Fruit fly (Drosophila melanogaster): ENCODE data around the gene CG13088.

The CG13088 gene

DNA sequence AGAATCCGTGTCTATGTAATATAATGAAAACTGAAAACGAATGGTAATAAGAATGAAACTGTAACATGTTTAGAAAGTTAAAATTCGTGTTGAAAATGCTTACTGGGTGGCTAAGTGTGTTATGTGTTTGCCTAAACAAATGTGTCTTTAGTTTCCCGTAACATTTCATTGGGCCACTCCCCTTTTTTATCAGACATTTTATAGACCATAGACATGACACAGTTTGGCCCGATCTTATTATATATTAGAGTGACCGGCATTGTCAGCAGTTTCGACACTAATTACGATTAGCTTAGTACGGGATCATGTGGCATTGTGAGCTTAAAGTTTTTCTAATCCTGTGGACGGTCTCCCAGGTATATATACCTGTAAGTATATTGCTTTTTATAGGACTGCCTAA lies 11.7 kb upstream of the CG13088 start, which contains the start of gene CheA29a:
Gene CheA29a (plus strand): TSS at position 301 of the 400 bp plus-strand sequence.
- TF ChIP-seq GATAd (GFP tag; optimal IDR thresholded peaks at IDR 0.05) (no peak), Abd-B (GFP tag; optimal IDR thresholded peaks at IDR 0.05) (no peak), usp (GFP tag; optimal IDR thresholded peaks at IDR 0.05) (no peak), dmrt93B (GFP tag; optimal IDR thresholded peaks at IDR 0.05) (no peak), brk (GFP tag; optimal IDR thresholded peaks at IDR 0.05) (no peak), Myc (optimal IDR thresholded peaks at IDR 0.05) (no peak), Hr78 (GFP tag; optimal IDR thresholded peaks at IDR 0.05) (no peak), Mio (GFP tag; optimal IDR thresholded peaks at IDR 0.05) (no peak), Dfd (GFP tag; optimal IDR thresholded peaks at IDR 0.05) (no peak), sage (GFP tag; optimal IDR thresholded peaks at IDR 0.05) (no peak), dl (GFP tag; optimal IDR thresholded peaks at IDR 0.05; ENCODE audit: insufficient read depth in 1 of 2, partially characterized antibody in 2 of 2) (no peak), psq (GFP tag; optimal IDR thresholded peaks at IDR 0.05) (no peak), Rel (GFP tag; optimal IDR thresholded peaks at IDR 0.05) (no peak), Rel (tag; optimal IDR thresholded peaks at IDR 0.05) (no peak), OdsH (GFP tag; optimal IDR thresholded peaks at IDR 0.05) (no peak)

DNA sequence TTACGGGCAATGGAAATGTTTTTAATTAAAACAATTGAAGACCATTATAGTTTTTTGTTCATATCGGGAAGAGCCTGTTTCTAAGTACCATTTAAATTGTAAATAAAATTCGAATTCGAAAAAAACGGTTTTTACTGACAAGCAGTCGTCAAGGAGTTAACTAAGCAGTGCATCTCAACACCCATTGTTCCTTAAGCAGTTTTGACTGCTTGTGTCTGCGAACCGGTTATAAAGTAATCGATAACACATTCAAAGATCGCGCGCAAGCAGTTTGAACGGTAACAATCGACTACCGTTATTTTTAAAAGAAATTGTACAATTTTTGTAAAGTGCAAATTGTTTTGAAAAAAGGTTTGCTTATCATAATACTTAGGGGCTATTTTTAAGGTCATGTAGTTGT lies 10.8 kb upstream of the CG13088 start:
- TF ChIP-seq rgr (GFP tag; optimal IDR thresholded peaks at IDR 0.05) (no peak), Myc (optimal IDR thresholded peaks at IDR 0.05) (peak; percentile 74), N (GFP tag; optimal IDR thresholded peaks at IDR 0.05) (peak; percentile 83), usp (GFP tag; optimal IDR thresholded peaks at IDR 0.05) (no peak)

DNA sequence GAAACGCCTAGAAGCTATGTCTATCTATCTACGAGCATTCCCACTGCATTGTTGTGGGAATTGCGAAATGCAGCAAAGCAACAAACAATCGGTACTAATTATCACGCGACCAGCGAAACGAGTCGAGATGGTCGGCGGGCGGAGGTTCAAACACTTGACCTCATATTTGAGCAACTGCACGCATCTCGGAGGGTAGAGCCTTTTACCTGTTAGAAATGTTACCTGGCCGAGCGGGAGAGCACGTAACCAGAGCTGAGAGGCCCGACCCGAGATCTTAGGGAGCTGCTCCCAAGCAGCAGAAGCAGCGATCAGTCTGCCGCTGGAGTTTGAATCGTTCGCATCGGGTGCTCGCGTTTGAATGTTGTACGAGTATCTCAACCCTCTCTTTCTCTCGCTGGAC lies 10.4 kb upstream of the CG13088 start:
- TF ChIP-seq Vsx2 (GFP tag; optimal IDR thresholded peaks at IDR 0.05; ENCODE audit: partially characterized antibody): peak; percentile 29
- TF ChIP-seq Dif (GFP tag; optimal IDR thresholded peaks at IDR 0.05; ENCODE audit: partially characterized antibody): peak; percentile 73
- no peak for TF ChIP-seq lola (GFP tag; optimal IDR thresholded peaks at IDR 0.05)
- peak; percentile 37 for TF ChIP-seq Hr83 (GFP tag; optimal IDR thresholded peaks at IDR 0.05; ENCODE audit: poor library complexity, severe bottlenecking)
- peak; percentile 68 to 70 for TF ChIP-seq dl (GFP tag; optimal IDR thresholded peaks at IDR 0.05; ENCODE audit: insufficient read depth in 1 of 2, partially characterized antibody in 2 of 2)

DNA sequence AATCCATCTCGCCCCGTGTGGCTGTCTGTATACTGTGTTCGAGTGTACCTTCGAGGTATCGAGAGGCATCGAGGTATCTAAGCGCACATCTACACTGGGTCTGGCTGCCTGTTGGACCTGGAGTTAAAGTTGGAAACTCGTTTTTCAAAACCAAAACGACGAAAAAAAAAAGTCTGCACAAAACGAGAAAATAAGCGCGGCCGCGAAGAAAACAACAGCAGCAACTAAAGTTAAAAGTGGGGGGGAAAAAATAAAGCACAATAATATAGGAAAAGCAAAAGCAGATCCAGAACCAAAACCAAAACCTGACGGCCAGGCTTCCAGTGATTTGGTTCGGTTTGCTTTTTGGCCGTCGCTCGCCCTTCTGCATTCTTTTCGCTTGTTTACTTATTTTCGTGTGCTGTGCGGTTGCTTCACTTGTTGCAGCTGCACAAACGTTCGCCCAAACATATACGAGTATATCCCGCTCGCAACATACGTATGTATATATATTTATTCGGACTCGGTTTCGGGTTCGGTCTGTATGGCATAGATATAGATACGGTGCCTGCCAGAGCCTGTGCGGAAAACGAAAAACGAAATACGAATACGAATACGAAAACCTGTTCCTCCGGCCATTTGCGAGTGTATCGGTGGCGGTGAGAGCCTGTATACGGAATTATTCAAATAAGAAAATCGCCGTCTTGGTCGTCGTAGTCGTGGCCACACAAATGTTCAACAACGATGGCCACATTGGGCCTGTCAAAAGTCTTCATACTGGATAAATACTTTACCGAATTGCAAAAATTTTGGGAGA lies 9.7 kb upstream of the CG13088 start:
- TF ChIP-seq Vsx2 (GFP tag; optimal IDR thresholded peaks at IDR 0.05; ENCODE audit: partially characterized antibody): peak; percentile 13
- TF ChIP-seq Hr83 (GFP tag; optimal IDR thresholded peaks at IDR 0.05; ENCODE audit: poor library complexity, severe bottlenecking): no peak
- no peak for TF ChIP-seq Hnf4 (GFP tag; optimal IDR thresholded peaks at IDR 0.05)
- TF ChIP-seq brk (GFP tag; optimal IDR thresholded peaks at IDR 0.05): peak; percentile 67
- TF ChIP-seq fru (GFP tag; optimal IDR thresholded peaks at IDR 0.05): peak; percentile 10
- TF ChIP-seq rgr (GFP tag; optimal IDR thresholded peaks at IDR 0.05): no peak
- no peak for TF ChIP-seq Dfd (GFP tag; optimal IDR thresholded peaks at IDR 0.05)
- no peak for TF ChIP-seq Mio (GFP tag; optimal IDR thresholded peaks at IDR 0.05)
- peak; percentile 86 for TF ChIP-seq Rel (GFP tag; optimal IDR thresholded peaks at IDR 0.05)
- TF ChIP-seq Rel (tag; optimal IDR thresholded peaks at IDR 0.05): peak; percentile 3
- TF ChIP-seq sage (GFP tag; optimal IDR thresholded peaks at IDR 0.05): peak; percentile 47
- no peak for TF ChIP-seq foxo (GFP tag; optimal IDR thresholded peaks at IDR 0.05)
- no peak for TF ChIP-seq jim (GFP tag; optimal IDR thresholded peaks at IDR 0.05)
- TF ChIP-seq CrebA (GFP tag; optimal IDR thresholded peaks at IDR 0.05; ENCODE audit: borderline replicate concordance): peak; percentile 90
- TF ChIP-seq dmrt93B (GFP tag; optimal IDR thresholded peaks at IDR 0.05): no peak
- TF ChIP-seq Sp1 (GFP tag; optimal IDR thresholded peaks at IDR 0.05): peak; percentile 84
- TF ChIP-seq psq (GFP tag; optimal IDR thresholded peaks at IDR 0.05): peak; percentile 45
- TF ChIP-seq CG9705 (GFP tag; optimal IDR thresholded peaks at IDR 0.05): no peak
- no peak for TF ChIP-seq tai (GFP tag; optimal IDR thresholded peaks at IDR 0.05)

DNA sequence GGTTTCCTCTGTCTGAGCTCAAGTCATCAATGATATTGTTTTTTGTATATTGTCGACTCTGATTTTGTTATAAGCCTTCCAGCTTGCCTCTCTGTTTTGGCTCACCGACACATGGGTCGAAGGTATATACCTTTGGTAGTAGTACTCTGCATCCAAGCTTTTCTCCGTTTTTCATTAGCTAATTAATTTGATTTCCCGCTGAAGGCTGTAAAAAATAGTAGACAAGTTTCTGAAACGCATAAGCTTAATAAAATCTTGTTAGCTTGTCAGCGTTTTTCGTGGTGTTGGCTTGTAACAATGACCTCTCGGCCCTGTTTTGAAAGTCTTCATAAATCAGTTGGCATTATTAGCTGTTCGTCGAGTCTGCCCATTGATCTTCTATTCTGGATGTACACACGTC lies 8.0 kb upstream of the CG13088 start:
- no peak for TF ChIP-seq jim (GFP tag; optimal IDR thresholded peaks at IDR 0.05)
- no peak for TF ChIP-seq GATAd (GFP tag; optimal IDR thresholded peaks at IDR 0.05)
- TF ChIP-seq Jra (GFP tag; optimal IDR thresholded peaks at IDR 0.05): no peak
- no peak for TF ChIP-seq fru (GFP tag; optimal IDR thresholded peaks at IDR 0.05)
- no peak for TF ChIP-seq usp (GFP tag; optimal IDR thresholded peaks at IDR 0.05)
- TF ChIP-seq Vsx2 (GFP tag; optimal IDR thresholded peaks at IDR 0.05; ENCODE audit: partially characterized antibody): no peak
- TF ChIP-seq Hnf4 (GFP tag; optimal IDR thresholded peaks at IDR 0.05): no peak
- TF ChIP-seq Dif (GFP tag; optimal IDR thresholded peaks at IDR 0.05; ENCODE audit: partially characterized antibody): no peak
- TF ChIP-seq foxo (GFP tag; optimal IDR thresholded peaks at IDR 0.05): no peak
- no peak for TF ChIP-seq rgr (GFP tag; optimal IDR thresholded peaks at IDR 0.05)
- TF ChIP-seq Dfd (GFP tag; optimal IDR thresholded peaks at IDR 0.05): no peak
- no peak for TF ChIP-seq woc (GFP tag; optimal IDR thresholded peaks at IDR 0.05)
- no peak for TF ChIP-seq OdsH (GFP tag; optimal IDR thresholded peaks at IDR 0.05)
- no peak for TF ChIP-seq dmrt93B (GFP tag; optimal IDR thresholded peaks at IDR 0.05)
- TF ChIP-seq Mio (GFP tag; optimal IDR thresholded peaks at IDR 0.05): no peak
- no peak for TF ChIP-seq ey (GFP tag; optimal IDR thresholded peaks at IDR 0.05)
- TF ChIP-seq psq (GFP tag; optimal IDR thresholded peaks at IDR 0.05): no peak
- TF ChIP-seq CG32264 (GFP tag; optimal IDR thresholded peaks at IDR 0.05): no peak
- no peak for TF ChIP-seq dl (GFP tag; optimal IDR thresholded peaks at IDR 0.05; ENCODE audit: insufficient read depth in 1 of 2, partially characterized antibody in 2 of 2)
